Fruit fly (Drosophila melanogaster): ENCODE data around the gene Rchy1.
A peak's percentile ranks its signal among the peaks of the same experiment; 100 is the strongest.

The Rchy1 gene

DNA sequence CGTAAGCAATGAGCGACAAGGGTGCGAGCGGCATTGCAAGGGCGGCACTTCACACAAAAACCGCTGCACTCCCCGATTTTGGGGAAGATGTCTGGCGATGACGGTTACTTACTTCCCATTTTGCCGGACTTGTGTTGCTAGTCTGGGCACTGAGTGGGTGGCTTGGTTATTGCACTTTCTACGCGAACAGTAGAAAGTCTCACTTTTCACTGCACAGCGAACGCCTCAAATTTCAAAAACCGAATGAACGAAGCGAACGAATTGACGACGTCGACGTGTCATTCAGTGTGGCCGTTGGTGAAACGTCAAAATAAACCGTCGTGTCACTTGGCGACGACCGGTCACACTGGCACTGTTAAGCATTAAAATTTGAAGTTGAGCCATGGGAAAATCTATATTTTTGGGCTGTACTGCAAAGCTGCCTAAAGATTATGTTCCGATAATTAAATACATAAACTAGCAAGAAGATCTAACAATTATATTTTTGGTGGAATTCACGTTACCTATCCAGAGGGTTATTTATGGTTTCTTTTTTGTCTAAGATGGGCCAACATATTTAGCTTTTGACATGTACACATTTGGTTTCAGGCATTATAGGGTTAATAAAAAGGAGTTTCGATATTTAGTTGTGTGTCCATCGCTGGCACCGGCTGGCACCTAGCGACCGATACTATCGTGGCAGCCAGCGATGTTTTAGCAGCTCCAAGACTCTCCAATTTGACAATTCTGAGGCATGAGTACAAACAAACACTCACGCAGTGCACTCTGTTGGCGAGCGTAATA lies 14.9 kb upstream of the Rchy1 start, which contains the start of the genes Sec61alpha and Daxx (continued):
- peak; percentile 85 for TF ChIP-seq Ets21C (GFP tag; optimal IDR thresholded peaks at IDR 0.05)
- peak; percentile 83 for TF ChIP-seq CG8119 (GFP tag; IDR thresholded peaks at IDR 0.05)
- peak; percentile 62 for TF ChIP-seq fd85E (GFP tag; optimal IDR thresholded peaks at IDR 0.05)
- peak; percentile 87 for TF ChIP-seq OdsH (GFP tag; optimal IDR thresholded peaks at IDR 0.05)
- peak; percentile 84 for TF ChIP-seq Sox14 (GFP tag; optimal IDR thresholded peaks at IDR 0.05)
- no peak for TF ChIP-seq CG6276 (GFP tag; optimal IDR thresholded peaks at IDR 0.05)
- TF ChIP-seq CG11902 (GFP tag; optimal IDR thresholded peaks at IDR 0.05) = peak; percentile 78
- no peak for TF ChIP-seq CG4318 (GFP tag; optimal IDR thresholded peaks at IDR 0.05)
- TF ChIP-seq Sox102F (GFP tag; optimal IDR thresholded peaks at IDR 0.05) = peak; percentile 79
- TF ChIP-seq CG32006 (GFP tag; optimal IDR thresholded peaks at IDR 0.05) = peak; percentile 77
- TF ChIP-seq pdm3 (GFP tag; optimal IDR thresholded peaks at IDR 0.05) = peak; percentile 89
- peak; percentile 58 for TF ChIP-seq Ets96B (tag; optimal IDR thresholded peaks at IDR 0.05)
- TF ChIP-seq CG8319 (GFP tag; optimal IDR thresholded peaks at IDR 0.05) = peak; percentile 59
- peak; percentile 56 to 78 for TF ChIP-seq salr (GFP tag; optimal IDR thresholded peaks at IDR 0.05)
- peak; percentile 83 for TF ChIP-seq eg (GFP tag; IDR thresholded peaks at IDR 0.05)
- TF ChIP-seq net (GFP tag; optimal IDR thresholded peaks at IDR 0.05) = peak; percentile 64
- TF ChIP-seq fkh (GFP tag; optimal IDR thresholded peaks at IDR 0.05) = peak; percentile 64
- TF ChIP-seq CG8632 (GFP tag; optimal IDR thresholded peaks at IDR 0.05) = peak; percentile 63
- TF ChIP-seq Smox (GFP tag; optimal IDR thresholded peaks at IDR 0.05) = peak; percentile 79
- peak; percentile 81 for TF ChIP-seq topi (GFP tag; optimal IDR thresholded peaks at IDR 0.05)
- TF ChIP-seq acj6 (GFP tag; optimal IDR thresholded peaks at IDR 0.05) = peak; percentile 85
- TF ChIP-seq CG16779 (tag; optimal IDR thresholded peaks at IDR 0.05) = no peak
- TF ChIP-seq spab (GFP tag; optimal IDR thresholded peaks at IDR 0.05) = no peak
- peak; percentile 46 for TF ChIP-seq Lpt (GFP tag; optimal IDR thresholded peaks at IDR 0.05)
- TF ChIP-seq svp (GFP tag) = peak; percentile 96
- TF ChIP-seq Gug (GFP tag; IDR thresholded peaks at IDR 0.05) = peak; percentile 73
- TF ChIP-seq dsx (GFP tag; optimal IDR thresholded peaks at IDR 0.05; ENCODE audit: poor library complexity, severe bottlenecking) = peak; percentile 36
- peak; percentile 88 for TF ChIP-seq cyc (GFP tag; optimal IDR thresholded peaks at IDR 0.05)
- TF ChIP-seq ss (GFP tag; optimal IDR thresholded peaks at IDR 0.05) = peak; percentile 9 to 41
- TF ChIP-seq CG11762 (GFP tag; optimal IDR thresholded peaks at IDR 0.05; ENCODE audit: insufficient read depth) = peak; percentile 74
- peak; percentile 85 for TF ChIP-seq esn (GFP tag; optimal IDR thresholded peaks at IDR 0.05)

dm6 chr2L:6479226-6479906 lies 13.9 kb upstream of the Rchy1 start:
- TF ChIP-seq lz (GFP tag; optimal IDR thresholded peaks at IDR 0.05) (peak; percentile 21), CG3919 (GFP tag; optimal IDR thresholded peaks at IDR 0.05) (peak; percentile 23), CG10669 (GFP tag; optimal IDR thresholded peaks at IDR 0.05) (no peak), CG4318 (GFP tag; optimal IDR thresholded peaks at IDR 0.05) (no peak), Hr39 (GFP tag; optimal IDR thresholded peaks at IDR 0.05) (no peak), CG8319 (GFP tag; optimal IDR thresholded peaks at IDR 0.05) (no peak), CG34406 (GFP tag; optimal IDR thresholded peaks at IDR 0.05) (no peak), Sox14 (GFP tag; optimal IDR thresholded peaks at IDR 0.05) (peak; percentile 2), CG6276 (GFP tag; optimal IDR thresholded peaks at IDR 0.05) (peak; percentile 13), CG3032 (tag; optimal IDR thresholded peaks at IDR 0.05) (no peak), Hr4 (GFP tag; optimal IDR thresholded peaks at IDR 0.05) (peak; percentile 36), Ets96B (tag; optimal IDR thresholded peaks at IDR 0.05) (peak; percentile 7), CG8632 (GFP tag; optimal IDR thresholded peaks at IDR 0.05) (no peak), dsx (GFP tag; optimal IDR thresholded peaks at IDR 0.05; ENCODE audit: poor library complexity, severe bottlenecking) (peak; percentile 12), topi (GFP tag; optimal IDR thresholded peaks at IDR 0.05) (no peak), Hr38 (GFP tag; optimal IDR thresholded peaks at IDR 0.05) (no peak), Blimp-1 (GFP tag; optimal IDR thresholded peaks at IDR 0.05) (peak; percentile 34), fkh (GFP tag; optimal IDR thresholded peaks at IDR 0.05) (peak; percentile 97), net (GFP tag; optimal IDR thresholded peaks at IDR 0.05) (no peak), pdm3 (GFP tag; optimal IDR thresholded peaks at IDR 0.05) (peak; percentile 29), OdsH (GFP tag; optimal IDR thresholded peaks at IDR 0.05) (no peak), ss (GFP tag; optimal IDR thresholded peaks at IDR 0.05) (peak; percentile 44 to 59), dac (GFP tag; optimal IDR thresholded peaks at IDR 0.05) (no peak), CG9139 (GFP tag; optimal IDR thresholded peaks at IDR 0.05) (no peak), salr (GFP tag; optimal IDR thresholded peaks at IDR 0.05) (no peak), CG16779 (tag; optimal IDR thresholded peaks at IDR 0.05) (peak; percentile 30), Sox102F (GFP tag; optimal IDR thresholded peaks at IDR 0.05) (peak; percentile 13), svp (GFP tag) (peak; percentile 49), vri (GFP tag; optimal IDR thresholded peaks at IDR 0.05) (peak; percentile 35), Met (GFP tag; optimal IDR thresholded peaks at IDR 0.05) (peak; percentile 14), CG6808 (GFP tag; optimal IDR thresholded peaks at IDR 0.05) (peak; percentile 29)

Data from whole organism, prepupa.